Worm (Caenorhabditis elegans) whole organism, early embryonic: ENCODE measurements around the gene cutl-23.

Experiments
- B0310.2 ChIP-seq: sonication (generic microtip); optimal IDR thresholded peaks from 2 replicates; lab custom pipeline; 2016; ENCODE audit warnings: mild to moderate bottlenecking, missing genetic modification characterization, missing compliant biosample characterization
- F13C5.2 ChIP-seq: sonication (generic microtip); optimal IDR thresholded peaks from 2 replicates; lab custom pipeline; 2017; ENCODE audit warnings: mild to moderate bottlenecking, missing genetic modification characterization, inconsistent platforms, missing compliant biosample characterization
- aly-1 ChIP-seq: sonication (generic microtip); optimal IDR thresholded peaks from 2 replicates; lab custom pipeline; 2016; ENCODE audit warnings: missing genetic modification characterization, missing compliant biosample characterization
- ama-1 ChIP-seq: fragments of 150-350 bp; optimal IDR thresholded peaks from 2 replicates; lab custom pipeline; 2014
- ceh-13 ChIP-seq: fragments of 200-800 bp; sonication (Bioruptor generic); optimal IDR thresholded peaks from 2 replicates; lab custom pipeline; 2018; ENCODE audit warnings: mild to moderate bottlenecking, missing genetic modification characterization, missing compliant biosample characterization
- ceh-36 ChIP-seq: sonication (generic microtip); optimal IDR thresholded peaks from 2 replicates; lab custom pipeline; 2016; ENCODE audit warnings: missing genetic modification characterization, inconsistent platforms, missing compliant biosample characterization
- ets-7 ChIP-seq: sonication (generic microtip); optimal IDR thresholded peaks from 2 replicates; lab custom pipeline; 2016; ENCODE audit warnings: missing genotype, missing genetic modification characterization, missing compliant biosample characterization
- flt-1 ChIP-seq: fragments of 200-800 bp; sonication (Bioruptor generic); IDR thresholded peaks from 2 replicates; pipeline ENCODE4 v1.3.6; 2022; ENCODE audit warnings: missing genetic modification characterization, missing compliant biosample characterization
- hmbx-1 ChIP-seq: sonication (generic microtip); optimal IDR thresholded peaks from 2 replicates; lab custom pipeline; 2016; ENCODE audit warnings: mild to moderate bottlenecking, missing genetic modification characterization, missing compliant biosample characterization
- hmg-4 ChIP-seq: fragments of 200-800 bp; sonication (Bioruptor generic); optimal IDR thresholded peaks from 2 replicates; lab custom pipeline; 2018; ENCODE audit warnings: mild to moderate bottlenecking, missing genetic modification characterization, missing compliant biosample characterization
- hnd-1 ChIP-seq: sonication (generic microtip); optimal IDR thresholded peaks from 2 replicates; lab custom pipeline; 2016; ENCODE audit warnings: missing genetic modification characterization, missing compliant biosample characterization
- pes-1 ChIP-seq: fragments of 200-800 bp; sonication (Bioruptor generic); IDR thresholded peaks from 2 replicates; pipeline ENCODE4 v1.3.6; 2022; ENCODE audit warnings: missing genetic modification reagents, missing genetic modification characterization, missing compliant biosample characterization
- scrt-1 ChIP-seq: fragments of 200-800 bp; sonication (Bioruptor generic); IDR thresholded peaks from 2 replicates; pipeline ENCODE4 v1.3.6; 2022; ENCODE audit warnings: missing genetic modification characterization, missing compliant biosample characterization
- sea-1 ChIP-seq: fragments of 200-800 bp; sonication (Bioruptor generic); conservative IDR thresholded peaks from 2 replicates; pipeline ENCODE4 v1.3.6; 2022; ENCODE audit warnings: missing genetic modification characterization, missing compliant biosample characterization
- tbx-11 ChIP-seq: fragments of 200-800 bp; sonication (Bioruptor generic); IDR thresholded peaks from 2 replicates; pipeline ENCODE4 v1.3.6; 2022; ENCODE audit warnings: missing genetic modification characterization, missing compliant biosample characterization
- tbx-37 ChIP-seq: fragments of 200-800 bp; sonication (Bioruptor generic); conservative IDR thresholded peaks from 2 replicates; pipeline ENCODE4 v1.3.6; 2022; ENCODE audit warnings: missing genetic modification reagents, missing genetic modification characterization, missing compliant biosample characterization
- tra-4 ChIP-seq: sonication (generic microtip); optimal IDR thresholded peaks from 2 replicates; lab custom pipeline; 2017; ENCODE audit warnings: missing genetic modification characterization, missing compliant biosample characterization

The cutl-23 gene

ce11 chrIII:5794982-5795381, 25.0 kb downstream of the cutl-23 start:
- TF ChIP-seq hnd-1 (tag; lab: Kevin White, UChicago) (no peak), ceh-36 (no peak), hmg-4 (GFP tag; lab: Kevin White, UChicago) (no peak), tbx-37 (GFP tag; lab: Robert Waterston, UW) (no peak)

- TF ChIP-seq tbx-11 (GFP tag; lab: Robert Waterston, UW) (no peak), pes-1 (GFP tag; lab: Robert Waterston, UW) (no peak), ets-7 (no peak), tra-4 (no peak), ama-1 (lab: Kevin White, UChicago) (no peak), sea-1 (GFP tag; lab: Robert Waterston, UW) (no peak), flt-1 (GFP tag; lab: Robert Waterston, UW) (no peak), scrt-1 (GFP tag; lab: Robert Waterston, UW) (no peak), ceh-36 (no peak), ceh-13 (no peak), F13C5.2 (tag; lab: Kevin White, UChicago) (no peak), B0310.2 (tag; lab: Kevin White, UChicago) (no peak), hmbx-1 (tag; lab: Kevin White, UChicago) (no peak), aly-1 (no peak), hmg-4 (GFP tag; lab: Kevin White, UChicago) (no peak), tbx-37 (GFP tag; lab: Robert Waterston, UW) (no peak), hnd-1 (tag; lab: Kevin White, UChicago) (no peak)
Observed at ce11 chrIII:5798747-5799146, 28.8 kb downstream of the cutl-23 start, which contains the start of gene ceh-10. ceh-10 (plus strand) TSS chrIII:5799047.

ce11 chrIII:5802971-5803370, 33.0 kb downstream of the cutl-23 start, which contains the start of the genes polq-1 and him-10:
polq-1 (minus strand) TSS chrIII:5803160.
him-10 (plus strand) TSS chrIII:5803260.
- TF ChIP-seq ceh-36, result no peak
- TF ChIP-seq hmbx-1 (tag; lab: Kevin White, UChicago), result no peak
- TF ChIP-seq ama-1 (lab: Kevin White, UChicago), result no peak
- no peak for TF ChIP-seq F13C5.2 (tag; lab: Kevin White, UChicago)
- no peak for TF ChIP-seq flt-1 (GFP tag; lab: Robert Waterston, UW)
- TF ChIP-seq tbx-11 (GFP tag; lab: Robert Waterston, UW), result no peak
- no peak for TF ChIP-seq tbx-37 (GFP tag; lab: Robert Waterston, UW)
- no peak for TF ChIP-seq B0310.2 (tag; lab: Kevin White, UChicago)
- no peak for TF ChIP-seq ets-7
- TF ChIP-seq hmg-4 (GFP tag; lab: Kevin White, UChicago), result no peak
- TF ChIP-seq tra-4, result no peak
- TF ChIP-seq sea-1 (GFP tag; lab: Robert Waterston, UW), result no peak
- no peak for TF ChIP-seq ceh-13
- no peak for TF ChIP-seq aly-1
- TF ChIP-seq hnd-1 (tag; lab: Kevin White, UChicago), result no peak
- no peak for TF ChIP-seq scrt-1 (GFP tag; lab: Robert Waterston, UW)
- TF ChIP-seq pes-1 (GFP tag; lab: Robert Waterston, UW), result no peak

ce11 chrIII:5805273-5805672, 35.3 kb downstream of the cutl-23 start, which contains the start of gene R12B2.3:
R12B2.3 (plus strand) TSS chrIII:5805573.
- TF ChIP-seq flt-1 (GFP tag; lab: Robert Waterston, UW) (no peak), aly-1 (no peak), tra-4 (no peak), ama-1 (lab: Kevin White, UChicago) (no peak), sea-1 (GFP tag; lab: Robert Waterston, UW) (no peak), B0310.2 (tag; lab: Kevin White, UChicago) (no peak), hnd-1 (tag; lab: Kevin White, UChicago) (no peak), scrt-1 (GFP tag; lab: Robert Waterston, UW) (no peak), tbx-11 (GFP tag; lab: Robert Waterston, UW) (no peak), hmbx-1 (tag; lab: Kevin White, UChicago) (no peak), pes-1 (GFP tag; lab: Robert Waterston, UW) (no peak)

ce11 chrIII:5806720-5807119, 36.7 kb downstream of the cutl-23 start, which contains the start of gene R12B2.2:
R12B2.2 (plus strand) TSS chrIII:5807020.
- TF ChIP-seq aly-1, result no peak
- TF ChIP-seq ama-1 (lab: Kevin White, UChicago), result no peak
- no peak for TF ChIP-seq tbx-37 (GFP tag; lab: Robert Waterston, UW)
- TF ChIP-seq ceh-36, result no peak
- no peak for TF ChIP-seq scrt-1 (GFP tag; lab: Robert Waterston, UW)
- no peak for TF ChIP-seq pes-1 (GFP tag; lab: Robert Waterston, UW)
- no peak for TF ChIP-seq hmbx-1 (tag; lab: Kevin White, UChicago)
- no peak for TF ChIP-seq flt-1 (GFP tag; lab: Robert Waterston, UW)
- no peak for TF ChIP-seq tra-4
- TF ChIP-seq B0310.2 (tag; lab: Kevin White, UChicago), result no peak
- no peak for TF ChIP-seq F13C5.2 (tag; lab: Kevin White, UChicago)
- TF ChIP-seq ets-7, result no peak
- no peak for TF ChIP-seq tbx-11 (GFP tag; lab: Robert Waterston, UW)
- TF ChIP-seq hnd-1 (tag; lab: Kevin White, UChicago), result no peak
- TF ChIP-seq hmg-4 (GFP tag; lab: Kevin White, UChicago), result no peak
- TF ChIP-seq ceh-13, result no peak
- no peak for TF ChIP-seq sea-1 (GFP tag; lab: Robert Waterston, UW)

ce11 chrIII:5810012-5810411, 40.0 kb downstream of the cutl-23 start:
- TF ChIP-seq hnd-1 (tag; lab: Kevin White, UChicago), result no peak
- TF ChIP-seq aly-1, result no peak
- TF ChIP-seq tbx-11 (GFP tag; lab: Robert Waterston, UW), result no peak
- TF ChIP-seq F13C5.2 (tag; lab: Kevin White, UChicago), result no peak
- TF ChIP-seq B0310.2 (tag; lab: Kevin White, UChicago), result no peak
- TF ChIP-seq ets-7, result no peak
- no peak for TF ChIP-seq sea-1 (GFP tag; lab: Robert Waterston, UW)
- no peak for TF ChIP-seq pes-1 (GFP tag; lab: Robert Waterston, UW)
- TF ChIP-seq flt-1 (GFP tag; lab: Robert Waterston, UW), result no peak
- TF ChIP-seq ceh-36, result no peak
- TF ChIP-seq tbx-37 (GFP tag; lab: Robert Waterston, UW), result no peak
- no peak for TF ChIP-seq hmg-4 (GFP tag; lab: Kevin White, UChicago)
- TF ChIP-seq ama-1 (lab: Kevin White, UChicago), result no peak
- no peak for TF ChIP-seq tra-4

- TF ChIP-seq hmg-4 (GFP tag; lab: Kevin White, UChicago) (no peak), ama-1 (lab: Kevin White, UChicago) (no peak), hnd-1 (tag; lab: Kevin White, UChicago) (no peak), sea-1 (GFP tag; lab: Robert Waterston, UW) (no peak), flt-1 (GFP tag; lab: Robert Waterston, UW) (no peak), F13C5.2 (tag; lab: Kevin White, UChicago) (no peak), B0310.2 (tag; lab: Kevin White, UChicago) (no peak), scrt-1 (GFP tag; lab: Robert Waterston, UW) (no peak), hmbx-1 (tag; lab: Kevin White, UChicago) (no peak), tra-4 (no peak), ceh-13 (no peak), tbx-11 (GFP tag; lab: Robert Waterston, UW) (no peak), pes-1 (GFP tag; lab: Robert Waterston, UW) (no peak), ets-7 (no peak), ceh-36 (no peak)
Observed at ce11 chrIII:5811957-5812356, 42.0 kb downstream of the cutl-23 start.
